Worm (Caenorhabditis elegans) whole organism, late embryonic: ENCODE results near the gene ugt-34.

Experiments used
- ceh-34 ChIP-seq: sonication (generic microtip); optimal IDR thresholded peaks from 2 replicates; lab custom pipeline; 2016; ENCODE audit warnings: mild to moderate bottlenecking, missing genetic modification characterization, missing compliant biosample characterization
- pha-4 ChIP-seq: fragments of 150-350 bp; optimal IDR thresholded peaks from 2 replicates; lab custom pipeline; 2018; ENCODE audit warnings: missing biosample characterization, missing genetic modification reagents, missing genetic modification characterization

DNA sequence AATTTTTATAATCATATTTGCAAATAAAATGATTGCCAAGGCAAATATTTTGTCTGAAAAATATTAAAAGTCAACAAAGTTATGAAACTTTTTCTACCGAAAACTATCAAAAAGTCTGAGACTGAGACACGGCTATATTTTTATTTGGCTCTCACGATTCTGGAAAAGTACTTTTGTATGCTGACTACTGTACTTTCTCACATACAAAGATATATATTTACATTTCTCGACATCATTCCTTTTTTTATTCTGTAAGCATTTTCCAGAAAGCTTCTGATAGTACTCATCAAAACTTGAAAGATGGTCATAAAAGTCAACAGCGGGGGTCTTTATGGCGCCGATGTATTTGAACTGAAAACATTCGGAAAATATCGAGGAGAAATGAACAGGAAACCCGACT, 8.6 kb downstream of the ugt-34 start, which contains the start of gene aqp-6:
- TF ChIP-seq pha-4 (tag; lab: Kevin White, UChicago) (no peak), ceh-34 (no peak)
